Fruit fly (Drosophila melanogaster) whole organism, embryonic: ENCODE data around the gene Nopp140.

Source experiments
- ATbp ChIP-seq: fragments of 200-800 bp; sonication (Bioruptor generic); optimal IDR thresholded peaks from 2 replicates; lab custom pipeline; 2017; ENCODE audit warnings: missing biosample characterization, mild to moderate bottlenecking, missing genetic modification characterization, missing genetic modification reagents
- Abd-B ChIP-seq: fragments of 200-800 bp; sonication (Bioruptor generic); optimal IDR thresholded peaks from 2 replicates; lab custom pipeline; 2018; ENCODE audit warnings: missing biosample characterization, mild to moderate bottlenecking, missing genetic modification characterization, moderate library complexity
- Atf3 ChIP-seq: fragments of 200-800 bp; sonication (Bioruptor generic); optimal IDR thresholded peaks from 3 replicates; lab custom pipeline; 2016; ENCODE audit warnings: missing biosample characterization, missing genetic modification characterization
- BtbVII ChIP-seq: fragments of 200-800 bp; sonication (Bioruptor generic); optimal IDR thresholded peaks from 3 replicates; lab custom pipeline; 2017; ENCODE audit warnings: missing biosample characterization, mild to moderate bottlenecking, missing genetic modification characterization
- C15 ChIP-seq: fragments of 200-800 bp; sonication (Bioruptor generic); IDR thresholded peaks from 3 replicates; pipeline ENCODE4 v1.3.6; 2022; ENCODE audit warnings: missing biosample characterization, missing genetic modification characterization
- CG10209 ChIP-seq: fragments of 200-800 bp; sonication (Bioruptor generic); optimal IDR thresholded peaks from 3 replicates; lab custom pipeline; 2017; ENCODE audit warnings: missing biosample characterization, mild to moderate bottlenecking, missing genetic modification characterization, missing genetic modification reagents
- CG10654 ChIP-seq: fragments of 200-800 bp; sonication (Bioruptor generic); optimal IDR thresholded peaks from 2 replicates; lab custom pipeline; 2016; ENCODE audit warnings: missing biosample characterization, missing genetic modification characterization
- CG12104 ChIP-seq: fragments of 200-800 bp; sonication (Bioruptor generic); optimal IDR thresholded peaks from 3 replicates; lab custom pipeline; 2016; ENCODE audit warnings: missing biosample characterization, missing genetic modification characterization
- CG12299 ChIP-seq: fragments of 200-800 bp; sonication (Bioruptor generic); optimal IDR thresholded peaks from 2 replicates; lab custom pipeline; 2018; ENCODE audit warnings: missing biosample characterization, mild to moderate bottlenecking, missing genetic modification characterization
- CG12659 ChIP-seq: fragments of 200-800 bp; sonication (Bioruptor generic); optimal IDR thresholded peaks from 3 replicates; lab custom pipeline; 2017; ENCODE audit warnings: mild to moderate bottlenecking, missing biosample characterization, missing genetic modification reagents, missing genetic modification characterization
- CG12744 ChIP-seq: fragments of 200-800 bp; sonication (Bioruptor generic); optimal IDR thresholded peaks from 2 replicates; lab custom pipeline; 2016; ENCODE audit warnings: missing biosample characterization, missing genetic modification characterization
- CG12942 ChIP-seq: fragments of 200-800 bp; sonication (Bioruptor generic); optimal IDR thresholded peaks from 3 replicates; lab custom pipeline; 2016; ENCODE audit warnings: missing biosample characterization, missing genetic modification characterization
- CG13296 ChIP-seq: fragments of 200-800 bp; sonication (Bioruptor generic); optimal IDR thresholded peaks from 3 replicates; lab custom pipeline; 2018; ENCODE audit warnings: missing biosample characterization, mild to moderate bottlenecking, missing genetic modification characterization
- CG13424 ChIP-seq: fragments of 200-800 bp; sonication (Bioruptor generic); optimal IDR thresholded peaks from 2 replicates; lab custom pipeline; 2019; ENCODE audit warnings: missing biosample characterization, mild to moderate bottlenecking, missing genetic modification characterization, moderate library complexity
- CG13624 ChIP-seq: fragments of 200-800 bp; sonication (Bioruptor generic); optimal IDR thresholded peaks from 2 replicates; lab custom pipeline; 2016; ENCODE audit warnings: missing biosample characterization, missing genetic modification characterization
- CG13775 ChIP-seq: fragments of 200-800 bp; sonication (Bioruptor generic); optimal IDR thresholded peaks from 3 replicates; lab custom pipeline; 2017; ENCODE audit warnings: missing biosample characterization, mild to moderate bottlenecking, missing genetic modification characterization
- CG17385 ChIP-seq: fragments of 200-800 bp; sonication (Bioruptor generic); optimal IDR thresholded peaks from 3 replicates; lab custom pipeline; 2018; ENCODE audit warnings: missing biosample characterization, mild to moderate bottlenecking, missing genetic modification characterization
- CG18599 ChIP-seq: fragments of 200-800 bp; sonication (Bioruptor generic); optimal IDR thresholded peaks from 3 replicates; lab custom pipeline; 2017; ENCODE audit warnings: missing biosample characterization, missing genetic modification characterization, mild to moderate bottlenecking, moderate library complexity, missing genetic modification reagents
- CG18619 ChIP-seq: fragments of 200-800 bp; sonication (Bioruptor generic); optimal IDR thresholded peaks from 3 replicates; lab custom pipeline; 2017; ENCODE audit warnings: missing biosample characterization, mild to moderate bottlenecking, missing genetic modification characterization
- CG2120 ChIP-seq: fragments of 200-800 bp; sonication (Bioruptor generic); optimal IDR thresholded peaks from 3 replicates; lab custom pipeline; 2016; ENCODE audit warnings: missing biosample characterization, missing genetic modification characterization
- CG3281 ChIP-seq: fragments of 200-800 bp; sonication (Bioruptor generic); optimal IDR thresholded peaks from 3 replicates; lab custom pipeline; 2017; ENCODE audit warnings: missing biosample characterization, mild to moderate bottlenecking, missing genetic modification characterization
- CG6854 ChIP-seq: fragments of 200-800 bp; sonication (Bioruptor generic); optimal IDR thresholded peaks from 3 replicates; lab custom pipeline; 2017; ENCODE audit warnings: missing biosample characterization, mild to moderate bottlenecking, missing genetic modification characterization
- CG7839 ChIP-seq: fragments of 200-800 bp; sonication (Bioruptor generic); optimal IDR thresholded peaks from 3 replicates; lab custom pipeline; 2018; ENCODE audit warnings: missing biosample characterization, mild to moderate bottlenecking, missing genetic modification characterization, moderate library complexity
- CG7928 ChIP-seq: fragments of 200-800 bp; sonication (Bioruptor generic); optimal IDR thresholded peaks from 2 replicates; lab custom pipeline; 2017; ENCODE audit warnings: missing biosample characterization, mild to moderate bottlenecking, missing genetic modification characterization
- CG9727 ChIP-seq: fragments of 200-800 bp; sonication (Bioruptor generic); optimal IDR thresholded peaks from 3 replicates; lab custom pipeline; 2017; ENCODE audit warnings: missing biosample characterization, mild to moderate bottlenecking, missing genetic modification characterization
- CoRest ChIP-seq: fragments of 200-800 bp; sonication (Bioruptor generic); optimal IDR thresholded peaks from 3 replicates; lab custom pipeline; 2018; ENCODE audit warnings: missing biosample characterization, mild to moderate bottlenecking, missing genetic modification characterization, moderate library complexity
- D19A ChIP-seq: fragments of 200-800 bp; optimal IDR thresholded peaks from 3 replicates; lab custom pipeline; 2019; ENCODE audit warnings: missing biosample characterization, mild to moderate bottlenecking, missing genetic modification characterization, moderate library complexity
- Dek ChIP-seq: fragments of 200-800 bp; sonication (Bioruptor generic); optimal IDR thresholded peaks from 3 replicates; lab custom pipeline; 2019; ENCODE audit warnings: missing biosample characterization, mild to moderate bottlenecking, missing genetic modification characterization, moderate library complexity
- Fer3 ChIP-seq: fragments of 200-800 bp; sonication (Bioruptor generic); optimal IDR thresholded peaks from 2 replicates; lab custom pipeline; 2018; ENCODE audit warnings: missing biosample characterization, mild to moderate bottlenecking, missing genetic modification characterization, moderate library complexity
- Hand ChIP-seq: fragments of 200-800 bp; sonication (Bioruptor generic); optimal IDR thresholded peaks from 2 replicates; lab custom pipeline; 2017; ENCODE audit warnings: mild to moderate bottlenecking, missing biosample characterization, missing genetic modification reagents, missing genetic modification characterization
- NFAT ChIP-seq: fragments of 200-800 bp; sonication (Bioruptor generic); IDR thresholded peaks from 2 replicates; pipeline ENCODE4 v1.3.6; 2022; ENCODE audit warnings: missing biosample characterization, missing genetic modification characterization
- Neu2 ChIP-seq: fragments of 200-800 bp; sonication (Bioruptor generic); optimal IDR thresholded peaks from 3 replicates; lab custom pipeline; 2016; ENCODE audit warnings: missing biosample characterization, missing genetic modification characterization, borderline replicate concordance
- Oli ChIP-seq: fragments of 200-800 bp; sonication (Bioruptor generic); optimal IDR thresholded peaks from 2 replicates; lab custom pipeline; 2018; ENCODE audit warnings: missing biosample characterization, mild to moderate bottlenecking, missing genetic modification characterization, moderate library complexity
- Ptx1 ChIP-seq: fragments of 200-800 bp; sonication (Bioruptor generic); IDR thresholded peaks from 2 replicates; pipeline ENCODE4 v1.3.6; 2022; ENCODE audit warnings: missing biosample characterization, missing genetic modification characterization
- Rfx ChIP-seq: fragments of 200-800 bp; sonication (Bioruptor generic); IDR thresholded peaks from 2 replicates; pipeline ENCODE4 v1.3.6; 2022; ENCODE audit warnings: missing biosample characterization, missing genetic modification characterization
- Sox102F ChIP-seq: fragments of 200-800 bp; sonication (Bioruptor generic); optimal IDR thresholded peaks from 2 replicates; lab custom pipeline; 2018; ENCODE audit warnings: missing biosample characterization, mild to moderate bottlenecking, missing genetic modification characterization, moderate library complexity
- Tbp ChIP-seq: fragments of >200 bp; optimal IDR thresholded peaks from 2 replicates; lab custom pipeline; 2018; ENCODE audit warnings: missing biosample characterization, missing genetic modification characterization
- bsh ChIP-seq, 2 experiments: fragments of 200-800 bp; sonication (Bioruptor generic); optimal IDR thresholded peaks; 2 replicates each; lab custom pipeline; 2017 to 2018; ENCODE audit warnings: mild to moderate bottlenecking in 2 of 2, missing biosample characterization in 2 of 2, missing genetic modification characterization in 2 of 2, moderate library complexity in 1 of 2
- caup ChIP-seq: fragments of 200-800 bp; sonication (Bioruptor generic); optimal IDR thresholded peaks from 3 replicates; lab custom pipeline; 2017; ENCODE audit warnings: missing biosample characterization, mild to moderate bottlenecking, missing genetic modification characterization, moderate library complexity; ENCODE audit not compliant: severe bottlenecking
- crol ChIP-seq: fragments of 200-800 bp; sonication (Bioruptor generic); IDR thresholded peaks from 2 replicates; pipeline ENCODE4 v1.3.6; 2022; ENCODE audit warnings: missing biosample characterization, missing genetic modification characterization
- esg ChIP-seq: fragments of 200-800 bp; sonication (Bioruptor generic); conservative IDR thresholded peaks from 2 replicates; pipeline ENCODE4 v1.3.6; 2022; ENCODE audit warnings: missing biosample characterization, missing genetic modification characterization
- lab ChIP-seq: fragments of 200-800 bp; sonication (Bioruptor generic); optimal IDR thresholded peaks from 3 replicates; lab custom pipeline; 2017; ENCODE audit warnings: missing biosample characterization, missing genetic modification characterization, mild to moderate bottlenecking, moderate library complexity, missing genetic modification reagents
- row ChIP-seq: fragments of 200-800 bp; sonication (Bioruptor generic); IDR thresholded peaks from 3 replicates; pipeline ENCODE4 v1.3.6; 2022; ENCODE audit warnings: missing biosample characterization, missing genetic modification characterization
- scrt ChIP-seq: fragments of 200-800 bp; sonication (Bioruptor generic); optimal IDR thresholded peaks from 2 replicates; lab custom pipeline; 2018; ENCODE audit warnings: missing biosample characterization, mild to moderate bottlenecking, missing genetic modification characterization, moderate library complexity
- sna ChIP-seq: fragments of 200-800 bp; sonication (Bioruptor generic); IDR thresholded peaks from 2 replicates; pipeline ENCODE4 v1.3.6; 2022; ENCODE audit warnings: missing biosample characterization, missing genetic modification characterization; ENCODE audit not compliant: partially characterized antibody
- tin ChIP-seq: fragments of 200-800 bp; sonication (Bioruptor generic); optimal IDR thresholded peaks from 3 replicates; lab custom pipeline; 2016; ENCODE audit warnings: missing biosample characterization, missing genetic modification characterization
- wor ChIP-seq: fragments of 200-800 bp; sonication (Bioruptor generic); IDR thresholded peaks from 2 replicates; pipeline ENCODE4 v1.3.6; 2022; ENCODE audit warnings: missing biosample characterization, missing genetic modification characterization
- zen2 ChIP-seq: fragments of 200-800 bp; sonication (Bioruptor generic); IDR thresholded peaks from 3 replicates; pipeline ENCODE4 v1.3.6; 2022; ENCODE audit warnings: missing biosample characterization, missing genetic modification characterization; ENCODE audit not compliant: partially characterized antibody

The Nopp140 gene

dm6 chr3L:21859299-21860052, 26.9 kb downstream of the Nopp140 start (continued):
- TF ChIP-seq row: peak; percentile 57
- 0 out of 2 replicates have a peak, but pooled peaks have one; percentile 4 for TF ChIP-seq Rfx
- TF ChIP-seq Oli (tag; lab: Kevin White, UChicago): peak; percentile 58
- 0 out of 2 replicates have a peak, but pooled peaks have one; percentile 27 for TF ChIP-seq Ptx1 (GFP tag; lab: Robert Waterston, UW)
- TF ChIP-seq bsh (GFP tag; optimal IDR thresholded peaks at IDR 0.05; lab: Kevin White, UChicago): no peak
- peak; percentile 74 for TF ChIP-seq crol (GFP tag; lab: Robert Waterston, UW)
- peak; percentile 70 for TF ChIP-seq D19A
- peak; percentile 30 for TF ChIP-seq CG12659 (GFP tag; lab: Kevin White, UChicago)
- TF ChIP-seq CG12744 (GFP tag; lab: Kevin White, UChicago): no peak
- TF ChIP-seq Tbp (GFP tag; lab: Kevin White, UChicago): no peak
- peak; percentile 12 for TF ChIP-seq CG12104 (GFP tag; lab: Kevin White, UChicago)
- peak; percentile 9 for TF ChIP-seq CG6854 (GFP tag; lab: Kevin White, UChicago)
- no peak; the same call in 1 of the 2 replicates for TF ChIP-seq esg (GFP tag; lab: Robert Waterston, UW)
- TF ChIP-seq zen2 (GFP tag; lab: Robert Waterston, UW): no peak
- TF ChIP-seq Dek: peak; percentile 9
- TF ChIP-seq C15 (GFP tag; lab: Robert Waterston, UW): no peak
- TF ChIP-seq CG13296 (GFP tag; lab: Kevin White, UChicago): peak; percentile 62
- TF ChIP-seq Neu2 (GFP tag; lab: Kevin White, UChicago): no peak
- TF ChIP-seq lab (GFP tag; lab: Kevin White, UChicago): peak; percentile 68
- TF ChIP-seq CG10654 (GFP tag; lab: Kevin White, UChicago): no peak
- peak; percentile 22 for TF ChIP-seq Hand (GFP tag; lab: Kevin White, UChicago)
- TF ChIP-seq CG13624 (GFP tag; lab: Kevin White, UChicago): no peak
- TF ChIP-seq CG13775 (GFP tag; lab: Kevin White, UChicago): peak; percentile 13
- peak; percentile 30 for TF ChIP-seq caup (GFP tag; lab: Kevin White, UChicago)
- peak; percentile 55 for TF ChIP-seq CG9727 (GFP tag; lab: Kevin White, UChicago)
- peak; percentile 8 for TF ChIP-seq CG12942 (GFP tag; lab: Kevin White, UChicago)
- TF ChIP-seq tin (GFP tag; lab: Kevin White, UChicago): peak; percentile 3
- no peak for TF ChIP-seq wor (GFP tag; lab: Robert Waterston, UW)
- no peak for TF ChIP-seq Atf3 (GFP tag; lab: Kevin White, UChicago)
- TF ChIP-seq CG13424 (tag; lab: Kevin White, UChicago): peak; percentile 57
- TF ChIP-seq CG3281: peak; percentile 66
- peak; percentile 15 for TF ChIP-seq Abd-B
- peak; percentile 22 for TF ChIP-seq Fer3 (tag; lab: Kevin White, UChicago)
- peak; percentile 28 for TF ChIP-seq scrt
- TF ChIP-seq Sox102F (GFP tag; lab: Kevin White, UChicago): peak; percentile 38
- peak; percentile 26 for TF ChIP-seq CG10209 (GFP tag; lab: Kevin White, UChicago)
- peak; percentile 82 for TF ChIP-seq CG18599 (GFP tag; lab: Kevin White, UChicago)
- peak; percentile 22 for TF ChIP-seq CG2120 (GFP tag; lab: Kevin White, UChicago)
- TF ChIP-seq CG12299 (tag; lab: Kevin White, UChicago): no peak
- TF ChIP-seq CoRest (tag; lab: Kevin White, UChicago): peak; percentile 64
- TF ChIP-seq CG18619 (GFP tag; lab: Kevin White, UChicago): peak; percentile 39
- TF ChIP-seq CG7928 (GFP tag; lab: Kevin White, UChicago): no peak
- TF ChIP-seq BtbVII (GFP tag; lab: Kevin White, UChicago): peak; percentile 51
- TF ChIP-seq sna (GFP tag; lab: Robert Waterston, UW): no peak
- peak; percentile 9 for TF ChIP-seq CG17385 (GFP tag; lab: Kevin White, UChicago)
- TF ChIP-seq ATbp (GFP tag; lab: Kevin White, UChicago): peak; percentile 14
- TF ChIP-seq NFAT: no peak
- TF ChIP-seq CG7839 (tag; lab: Kevin White, UChicago): peak; percentile 60
